Fruit fly (Drosophila melanogaster): Measurements from ENCODE around the gene CG2129.

dm6 chrX:8152718-8153117 lies 7.1 kb downstream of the CG2129 start, which contains the start of gene CG18262:
- no peak for TF ChIP-seq CG8478 (optimal IDR thresholded peaks at IDR 0.05)
- TF ChIP-seq CTCF (optimal IDR thresholded peaks at IDR 0.05): no peak
